Fruit fly (Drosophila melanogaster): ENCODE results near the gene CG7330.

The CG7330 gene

dm6 chr3L:18187472-18188089, 38.9 kb downstream of the CG7330 start:
- no peak for TF ChIP-seq rn (GFP tag; IDR thresholded peaks at IDR 0.05)
- TF ChIP-seq CG14655 (GFP tag; optimal IDR thresholded peaks at IDR 0.05): no peak
- TF ChIP-seq Snoo (tag; optimal IDR thresholded peaks at IDR 0.05): no peak
- no peak for TF ChIP-seq CG34367 (tag; optimal IDR thresholded peaks at IDR 0.05)
- TF ChIP-seq CG8159 (tag; optimal IDR thresholded peaks at IDR 0.05): no peak
- TF ChIP-seq gl (tag; optimal IDR thresholded peaks at IDR 0.05): no peak
- TF ChIP-seq Pif1B (GFP tag; optimal IDR thresholded peaks at IDR 0.05): no peak
- no peak for TF ChIP-seq CG12605 (GFP tag; IDR thresholded peaks at IDR 0.05)
- TF ChIP-seq fd96Ca (GFP tag; IDR thresholded peaks at IDR 0.05): no peak
- no peak for TF ChIP-seq CG9948 (tag; optimal IDR thresholded peaks at IDR 0.05)

- TF ChIP-seq CG8159 (tag; optimal IDR thresholded peaks at IDR 0.05): no peak
- peak; percentile 59 for TF ChIP-seq EcR (GFP tag; optimal IDR thresholded peaks at IDR 0.05)
Observed at dm6 chr3L:18188473-18189087, 39.9 kb downstream of the CG7330 start.

DNA sequence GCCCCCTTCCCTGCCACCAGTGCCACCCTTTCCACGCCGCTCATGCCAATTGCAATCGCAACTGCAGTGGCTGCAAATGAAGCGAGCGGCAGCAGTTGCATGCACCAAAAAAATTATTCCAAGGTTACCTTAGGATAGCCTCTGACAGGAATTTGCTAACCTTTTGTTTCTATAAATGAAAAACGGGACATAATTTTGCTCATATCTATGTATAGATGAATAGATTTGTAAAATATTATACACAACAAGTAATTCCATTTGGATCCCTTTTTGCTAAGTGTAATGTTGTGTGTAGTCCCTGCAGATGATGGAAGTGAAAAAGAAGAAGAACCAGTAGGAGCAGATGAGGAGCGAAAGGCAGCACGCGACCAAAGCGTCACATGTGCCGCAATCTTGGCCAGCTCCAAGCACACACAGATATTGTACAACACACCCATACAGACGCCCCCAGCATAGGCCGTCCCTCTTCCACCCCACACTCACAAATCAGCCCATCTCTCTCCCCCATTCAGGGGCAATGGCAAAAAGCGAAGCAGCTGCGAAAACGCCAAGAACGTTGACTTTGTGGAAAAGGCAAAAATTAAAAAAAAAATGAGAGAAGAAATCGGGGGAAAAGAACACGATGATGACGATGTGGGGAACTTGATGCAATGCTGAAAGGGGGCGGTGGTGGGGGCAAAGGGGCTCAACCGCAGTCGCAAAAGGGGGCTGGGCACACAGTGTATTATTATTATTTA, 41.9 kb downstream of the CG7330 start:
- TF ChIP-seq CG8159 (tag; optimal IDR thresholded peaks at IDR 0.05) (peak; percentile 91), CG8301 (tag; optimal IDR thresholded peaks at IDR 0.05) (peak; percentile 95), CG13204 (GFP tag; optimal IDR thresholded peaks at IDR 0.05) (peak; percentile 80), CG4496 (GFP tag; IDR thresholded peaks at IDR 0.05) (peak; percentile 94), gl (tag; optimal IDR thresholded peaks at IDR 0.05) (peak; percentile 91), EcR (GFP tag; optimal IDR thresholded peaks at IDR 0.05) (peak; percentile 97), Pif1A (GFP tag; optimal IDR thresholded peaks at IDR 0.05) (peak; percentile 93), fd96Ca (GFP tag; IDR thresholded peaks at IDR 0.05) (peak; percentile 91), Ets98B (GFP tag; IDR thresholded peaks at IDR 0.05) (peak; percentile 89), CG10348 (GFP tag; IDR thresholded peaks at IDR 0.05) (no peak), CG32121 (GFP tag; IDR thresholded peaks at IDR 0.05) (0 out of 2 replicates have a peak, but pooled peaks have one; percentile 28), CG14655 (GFP tag; optimal IDR thresholded peaks at IDR 0.05) (peak; percentile 97), D1 (tag; optimal IDR thresholded peaks at IDR 0.05) (peak; percentile 89), CG15710 (tag; optimal IDR thresholded peaks at IDR 0.05) (peak; percentile 93), Snoo (tag; optimal IDR thresholded peaks at IDR 0.05) (peak; percentile 94), rn (GFP tag; IDR thresholded peaks at IDR 0.05) (peak; percentile 81), CG34367 (tag; optimal IDR thresholded peaks at IDR 0.05) (peak; percentile 96), CG9948 (tag; optimal IDR thresholded peaks at IDR 0.05) (peak; percentile 97), Pif1B (GFP tag; optimal IDR thresholded peaks at IDR 0.05) (peak; percentile 96), CG12605 (GFP tag; IDR thresholded peaks at IDR 0.05) (peak; percentile 86), CG17806 (tag; optimal IDR thresholded peaks at IDR 0.05) (peak; percentile 98)

DNA sequence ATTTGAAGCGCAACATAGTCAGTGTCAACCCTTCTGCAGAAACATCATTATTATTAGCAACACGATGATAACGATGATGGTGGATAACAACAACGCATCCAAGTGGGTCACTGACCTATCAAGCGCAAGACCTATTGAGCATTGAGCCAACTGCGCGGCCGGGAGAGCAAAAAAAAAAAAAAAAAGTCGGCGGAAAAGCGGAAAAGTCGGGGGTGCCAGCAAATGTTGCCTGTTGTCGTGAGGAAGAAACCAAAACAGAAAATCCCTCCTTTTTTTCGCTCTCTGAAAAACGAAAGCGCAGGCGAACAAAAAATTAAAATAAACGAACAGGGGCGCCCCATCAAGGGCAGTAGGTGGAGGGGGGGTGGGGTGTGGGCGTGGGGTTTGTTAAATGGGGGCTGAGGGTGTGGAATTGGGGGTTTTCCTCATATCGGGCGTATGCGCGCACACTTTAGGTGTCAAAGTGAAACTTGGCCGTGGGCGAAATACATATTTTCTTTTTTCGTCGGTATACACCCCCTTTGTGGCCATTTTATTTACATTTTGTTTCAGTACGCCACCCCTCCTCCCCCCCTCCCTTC, 42.9 kb downstream of the CG7330 start:
- TF ChIP-seq CG12605 (GFP tag; IDR thresholded peaks at IDR 0.05): no peak
- peak; percentile 72 for TF ChIP-seq EcR (GFP tag; optimal IDR thresholded peaks at IDR 0.05)
- TF ChIP-seq CG15710 (tag; optimal IDR thresholded peaks at IDR 0.05): no peak

dm6 chr3L:18192858-18193478, 44.2 kb downstream of the CG7330 start:
- TF ChIP-seq D1 (tag; optimal IDR thresholded peaks at IDR 0.05) (peak; percentile 96), CG10348 (GFP tag; IDR thresholded peaks at IDR 0.05) (no peak), Snoo (tag; optimal IDR thresholded peaks at IDR 0.05) (peak; percentile 94), Pif1B (GFP tag; optimal IDR thresholded peaks at IDR 0.05) (peak; percentile 76), CG12605 (GFP tag; IDR thresholded peaks at IDR 0.05) (no peak), CG15710 (tag; optimal IDR thresholded peaks at IDR 0.05) (peak; percentile 95), fd96Ca (GFP tag; IDR thresholded peaks at IDR 0.05) (no peak), CG34367 (tag; optimal IDR thresholded peaks at IDR 0.05) (peak; percentile 88), CG8301 (tag; optimal IDR thresholded peaks at IDR 0.05) (peak; percentile 45), gl (tag; optimal IDR thresholded peaks at IDR 0.05) (peak; percentile 40), EcR (GFP tag; optimal IDR thresholded peaks at IDR 0.05) (peak; percentile 70), CG17806 (tag; optimal IDR thresholded peaks at IDR 0.05) (peak; percentile 94), CG9948 (tag; optimal IDR thresholded peaks at IDR 0.05) (peak; percentile 95), CG32121 (GFP tag; IDR thresholded peaks at IDR 0.05) (no peak), CG4496 (GFP tag; IDR thresholded peaks at IDR 0.05) (peak; percentile 20; the same call in 1 of the 3 replicates), CG14655 (GFP tag; optimal IDR thresholded peaks at IDR 0.05) (peak; percentile 76), rn (GFP tag; IDR thresholded peaks at IDR 0.05) (no peak), CG8159 (tag; optimal IDR thresholded peaks at IDR 0.05) (peak; percentile 97), Pif1A (GFP tag; optimal IDR thresholded peaks at IDR 0.05) (peak; percentile 45), CG13204 (GFP tag; optimal IDR thresholded peaks at IDR 0.05) (peak; percentile 77), Ets98B (GFP tag; IDR thresholded peaks at IDR 0.05) (no peak)

Data from whole organism, pupa.